Worm (Caenorhabditis elegans) whole organism, L2 larva: Measurements from ENCODE around the gene ZK673.5.

ENCODE experiments used
- C34F6.9 ChIP-seq: fragments of 150-350 bp; optimal IDR thresholded peaks from 2 replicates; lab custom pipeline; 2014; ENCODE audit warnings: missing biosample characterization, missing genetic modification characterization
- F13H6.1 ChIP-seq: sonication (generic microtip); optimal IDR thresholded peaks from 2 replicates; lab custom pipeline; 2016; ENCODE audit warnings: missing genetic modification characterization, missing compliant biosample characterization
- R02D3.7 ChIP-seq: fragments of 150-350 bp; optimal IDR thresholded peaks from 2 replicates; lab custom pipeline; 2014; ENCODE audit warnings: missing biosample characterization, missing genetic modification characterization
- Y55F3AM.14 ChIP-seq: fragments of 200-800 bp; sonication (Bioruptor generic); optimal IDR thresholded peaks from 2 replicates; lab custom pipeline; 2018; ENCODE audit warnings: mild to moderate bottlenecking, missing genetic modification characterization, missing compliant biosample characterization
- ZK546.5 ChIP-seq: sonication (generic microtip); optimal IDR thresholded peaks from 2 replicates; lab custom pipeline; 2017; ENCODE audit warnings: missing biosample characterization, missing genetic modification characterization
- alr-1 ChIP-seq: fragments of 150-350 bp; optimal IDR thresholded peaks from 2 replicates; lab custom pipeline; 2014; ENCODE audit warnings: missing biosample characterization, missing genetic modification characterization
- ama-1 ChIP-seq: fragments of 150-350 bp; optimal IDR thresholded peaks from 2 replicates; lab custom pipeline; 2018; ENCODE audit warnings: inconsistent platforms
- ceh-16 ChIP-seq: fragments of 150-350 bp; optimal IDR thresholded peaks from 2 replicates; lab custom pipeline; 2014; ENCODE audit warnings: missing biosample characterization, missing genetic modification characterization
- ceh-82 ChIP-seq: fragments of 150-350 bp; optimal IDR thresholded peaks from 2 replicates; lab custom pipeline; 2014; ENCODE audit warnings: missing biosample characterization, missing genetic modification characterization
- crh-2 ChIP-seq: sonication (generic microtip); optimal IDR thresholded peaks from 2 replicates; lab custom pipeline; 2017; ENCODE audit warnings: missing biosample characterization, missing genetic modification characterization
- dmd-4 ChIP-seq: sonication (generic microtip); optimal IDR thresholded peaks from 2 replicates; lab custom pipeline; 2017; ENCODE audit warnings: missing biosample characterization, missing genetic modification characterization
- elt-1 ChIP-seq: fragments of 150-350 bp; optimal IDR thresholded peaks from 2 replicates; lab custom pipeline; 2014; ENCODE audit warnings: missing biosample characterization, missing genetic modification characterization
- elt-3 ChIP-seq: sonication (generic microtip); optimal IDR thresholded peaks from 2 replicates; lab custom pipeline; 2017; ENCODE audit warnings: missing biosample characterization, missing genetic modification characterization
- gmeb-1 ChIP-seq: fragments of 150-350 bp; optimal IDR thresholded peaks from 2 replicates; lab custom pipeline; 2014; ENCODE audit warnings: missing biosample characterization, missing genetic modification characterization
- lin-11 ChIP-seq: fragments of 150-350 bp; sonication (generic microtip); optimal IDR thresholded peaks from 2 replicates; lab custom pipeline; 2014; ENCODE audit warnings: missing biosample characterization, missing genetic modification characterization, inconsistent platforms, mixed read lengths
- lin-13 ChIP-seq: fragments of 150-350 bp; optimal IDR thresholded peaks from 2 replicates; lab custom pipeline; 2014; ENCODE audit warnings: missing biosample characterization, missing genetic modification reagents, missing genetic modification characterization
- lin-39 ChIP-seq: fragments of 150-350 bp; optimal IDR thresholded peaks from 2 replicates; lab custom pipeline; 2014; ENCODE audit warnings: missing biosample characterization, missing genetic modification reagents, missing genetic modification characterization
- lsy-2 ChIP-seq, 2 experiments: fragments of 150-350 bp in 1 of 2; sonication (generic microtip) in 1 of 2; optimal IDR thresholded peaks; 2 replicates each; lab custom pipeline; 2014 to 2017; ENCODE audit warnings: missing biosample characterization in 2 of 2, missing genetic modification characterization in 2 of 2
- mbf-1 ChIP-seq: sonication (generic microtip); optimal IDR thresholded peaks from 2 replicates; lab custom pipeline; 2017; ENCODE audit warnings: missing biosample characterization, missing genetic modification characterization
- mdl-1 ChIP-seq, 2 experiments: fragments of 150-350 bp in 1 of 2; sonication (generic microtip) in 1 of 2; optimal IDR thresholded peaks; 2 replicates each; lab custom pipeline; 2017; ENCODE audit warnings: missing biosample characterization in 2 of 2, missing genetic modification characterization in 2 of 2
- nhr-10 ChIP-seq: sonication (generic microtip); optimal IDR thresholded peaks from 2 replicates; lab custom pipeline; 2017; ENCODE audit warnings: missing biosample characterization, missing genetic modification characterization
- nhr-11 ChIP-seq: fragments of 150-350 bp; optimal IDR thresholded peaks from 2 replicates; lab custom pipeline; 2014; ENCODE audit warnings: missing biosample characterization, missing genetic modification characterization
- nhr-12 ChIP-seq: fragments of 150-350 bp; optimal IDR thresholded peaks from 2 replicates; lab custom pipeline; 2014; ENCODE audit warnings: missing biosample characterization, missing genetic modification characterization
- nhr-237 ChIP-seq: fragments of 150-350 bp; optimal IDR thresholded peaks from 2 replicates; lab custom pipeline; 2014; ENCODE audit warnings: missing biosample characterization, missing genetic modification characterization
- nhr-25 ChIP-seq: fragments of 150-350 bp; sonication (generic microtip); optimal IDR thresholded peaks from 3 replicates; lab custom pipeline; 2014; ENCODE audit warnings: missing biosample characterization, missing genetic modification characterization
- nhr-6 ChIP-seq: fragments of 150-350 bp; optimal IDR thresholded peaks from 2 replicates; lab custom pipeline; 2014; ENCODE audit warnings: missing biosample characterization, missing genetic modification characterization
- nhr-77 ChIP-seq: fragments of 150-350 bp; optimal IDR thresholded peaks from 2 replicates; lab custom pipeline; 2014; ENCODE audit warnings: missing biosample characterization, missing genetic modification characterization
- sem-4 ChIP-seq: fragments of 150-350 bp; optimal IDR thresholded peaks from 2 replicates; lab custom pipeline; 2014; ENCODE audit warnings: missing biosample characterization, missing genetic modification reagents, missing genetic modification characterization
- skn-1 ChIP-seq: sonication (generic microtip); optimal IDR thresholded peaks from 2 replicates; lab custom pipeline; 2017; ENCODE audit warnings: missing biosample characterization, missing genetic modification characterization
- sma-9 ChIP-seq, 2 experiments: fragments of 150-350 bp in 1 of 2; sonication (generic microtip) in 1 of 2; optimal IDR thresholded peaks; 2 replicates each; lab custom pipeline; 2014 to 2016; ENCODE audit warnings: missing genetic modification characterization in 2 of 2, mild to moderate bottlenecking in 1 of 2, missing biosample characterization in 1 of 2, missing compliant biosample characterization in 1 of 2, missing genetic modification reagents in 1 of 2, moderate library complexity in 1 of 2
- snpc-4 ChIP-seq: fragments of 150-350 bp; optimal IDR thresholded peaks from 2 replicates; lab custom pipeline; 2014; ENCODE audit warnings: missing biosample characterization, missing genetic modification characterization
- unc-55 ChIP-seq: fragments of 150-350 bp; sonication (generic microtip); optimal IDR thresholded peaks from 3 replicates; lab custom pipeline; 2014; ENCODE audit warnings: missing biosample characterization, missing genetic modification reagents, missing genetic modification characterization
- unc-62 ChIP-seq: fragments of 150-350 bp; optimal IDR thresholded peaks from 2 replicates; lab custom pipeline; 2014; ENCODE audit warnings: missing biosample characterization, missing genetic modification reagents, missing genetic modification characterization
- ztf-1 ChIP-seq: fragments of 200-800 bp; sonication (Bioruptor generic); conservative IDR thresholded peaks from 2 replicates; pipeline ENCODE4 v1.3.6; 2022; ENCODE audit warnings: missing genetic modification characterization, missing compliant biosample characterization
- ztf-11 ChIP-seq: sonication (generic microtip); optimal IDR thresholded peaks from 2 replicates; lab custom pipeline; 2017; ENCODE audit warnings: missing biosample characterization, missing genetic modification characterization
- ztf-4 ChIP-seq: fragments of 150-350 bp; optimal IDR thresholded peaks from 2 replicates; lab custom pipeline; 2014; ENCODE audit warnings: missing biosample characterization, missing genetic modification characterization

ZK673.5 gene

DNA sequence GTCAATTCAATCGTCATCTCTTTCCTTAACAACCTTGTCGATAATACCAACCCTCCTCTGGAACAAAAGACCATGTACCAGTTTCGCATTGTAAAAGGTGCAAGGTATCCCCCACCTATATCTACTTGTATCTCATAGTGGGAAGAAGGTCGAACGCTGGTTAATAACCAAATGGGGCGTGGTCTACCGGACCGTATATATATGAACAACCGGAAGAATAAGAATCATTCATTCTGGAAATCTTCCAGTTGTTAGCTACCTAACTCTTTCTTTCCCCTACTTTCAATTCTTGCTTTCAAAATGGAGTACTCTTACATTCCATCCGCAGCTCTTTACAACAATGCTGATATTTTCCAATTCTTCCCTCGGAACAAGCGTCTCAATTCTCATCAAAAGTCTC, at the start of gene ZK673.5:
Gene ZK673.5 (plus strand): TSS at position 301 of the 400 bp plus-strand sequence.
- TF ChIP-seq ztf-1, result no peak
- TF ChIP-seq lsy-2 (tag; optimal IDR thresholded peaks at IDR 0.05; lab: Kevin White, UChicago), result no peak
- TF ChIP-seq elt-1, result no peak
- TF ChIP-seq ceh-82 (tag; lab: Kevin White, UChicago), result no peak
- no peak for TF ChIP-seq nhr-237 (tag; lab: Kevin White, UChicago)

DNA sequence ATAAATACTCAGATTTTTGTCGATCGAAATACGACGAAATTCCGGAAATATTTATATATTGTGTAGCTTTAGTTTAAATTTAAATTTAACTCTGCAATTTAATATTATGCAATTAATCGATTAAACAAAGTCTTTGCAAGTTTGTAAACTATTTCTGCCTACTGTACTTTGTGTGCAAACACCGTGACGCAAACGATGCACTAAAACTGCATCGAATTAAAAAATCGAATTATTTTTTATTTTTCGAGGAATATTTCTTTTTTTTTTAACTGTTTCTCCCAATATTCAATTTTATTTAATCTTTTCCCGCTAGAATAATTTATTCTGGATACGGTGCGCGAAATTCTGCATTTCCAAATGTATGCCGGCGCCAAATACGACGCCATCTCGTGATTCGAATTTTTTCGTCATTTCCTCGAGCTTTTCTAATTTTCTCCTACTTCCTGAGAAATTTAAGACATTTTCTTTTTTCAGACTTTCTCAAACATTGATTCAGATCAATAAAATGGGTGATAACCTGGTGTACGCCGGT, 44.9 kb upstream of the ZK673.5 start, which contains the start of gene eif-2A:
Gene eif-2A (plus strand): TSS at position 469 of the 532 bp plus-strand sequence.
- TF ChIP-seq C34F6.9 (peak; percentile 16), gmeb-1 (peak; percentile 20), nhr-25 (tag; lab: Kevin White, UChicago) (no peak), lin-13 (GFP tag; lab: Kevin White, UChicago) (peak; percentile 16), lsy-2 (tag; optimal IDR thresholded peaks at IDR 0.05; lab: Kevin White, UChicago) (peak; percentile 28 to 93), unc-62 (GFP tag; lab: Kevin White, UChicago) (no peak), R02D3.7 (tag; lab: Kevin White, UChicago) (no peak), unc-55 (peak; percentile 27), snpc-4 (tag; lab: Kevin White, UChicago) (no peak), elt-1 (no peak), nhr-77 (no peak), nhr-11 (tag; lab: Kevin White, UChicago) (no peak), dmd-4 (tag; lab: Kevin White, UChicago) (no peak)

DNA sequence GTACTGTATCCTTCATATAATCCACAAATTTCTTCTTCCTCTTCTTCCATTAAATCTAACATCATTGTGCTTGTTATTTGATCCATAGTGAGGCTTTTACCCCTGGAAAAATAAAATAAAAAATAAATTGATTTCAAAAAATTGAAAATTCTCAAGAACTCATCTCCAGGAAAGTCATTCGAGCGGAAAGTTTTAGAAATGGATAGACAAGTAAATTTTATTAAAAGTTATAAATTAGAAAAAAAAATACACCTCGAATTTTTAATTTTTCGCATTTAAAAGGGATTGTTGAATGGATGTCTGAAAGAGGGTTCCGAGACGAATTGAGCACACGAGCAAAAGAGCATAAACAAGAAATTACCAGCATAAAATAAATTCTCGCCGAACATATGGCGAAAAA, 39.4 kb upstream of the ZK673.5 start, which contains the start of gene frpr-21:
Gene frpr-21 (minus strand): TSS at position 101 of the 400 bp plus-strand sequence.
- TF ChIP-seq nhr-237 (tag; lab: Kevin White, UChicago), result no peak
- TF ChIP-seq snpc-4 (tag; lab: Kevin White, UChicago), result no peak
- no peak for TF ChIP-seq lin-11 (tag; lab: Kevin White, UChicago)
- no peak for TF ChIP-seq alr-1
- TF ChIP-seq ztf-11 (tag; lab: Kevin White, UChicago), result no peak
- no peak for TF ChIP-seq gmeb-1

DNA sequence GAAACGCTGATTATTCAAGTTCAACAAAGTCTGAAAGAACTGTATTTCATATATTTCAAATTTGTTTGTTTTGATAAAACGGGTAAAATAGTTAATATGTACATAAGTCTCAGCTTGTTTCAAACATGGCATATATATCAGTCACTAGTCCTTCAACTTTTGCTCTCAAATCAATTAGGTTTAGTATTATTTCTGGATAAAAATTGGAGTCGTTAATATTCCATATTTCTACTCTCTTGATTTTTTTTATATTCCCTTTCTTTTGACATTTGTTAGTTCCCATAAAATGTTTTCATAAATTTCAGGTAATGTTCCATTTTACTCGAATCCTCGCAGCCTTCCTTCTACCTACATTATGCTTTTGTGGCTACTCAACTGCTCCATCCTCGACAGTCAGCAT, 25.5 kb upstream of the ZK673.5 start, which contains the start of gene cut-4:
Gene cut-4 (plus strand): TSS at position 301 of the 400 bp plus-strand sequence.
- no peak for TF ChIP-seq ztf-11 (tag; lab: Kevin White, UChicago)
- TF ChIP-seq skn-1 (tag; lab: Kevin White, UChicago), result no peak
- no peak for TF ChIP-seq elt-3
- no peak for TF ChIP-seq mdl-1 (tag; optimal IDR thresholded peaks at IDR 0.05; lab: Kevin White, UChicago)
- TF ChIP-seq Y55F3AM.14 (GFP tag; lab: Kevin White, UChicago), result no peak
- TF ChIP-seq snpc-4 (tag; lab: Kevin White, UChicago), result no peak
- TF ChIP-seq dmd-4 (tag; lab: Kevin White, UChicago), result no peak
- no peak for TF ChIP-seq ZK546.5 (tag; lab: Kevin White, UChicago)
- no peak for TF ChIP-seq ztf-1
- no peak for TF ChIP-seq ztf-4 (tag; lab: Kevin White, UChicago)
- TF ChIP-seq sem-4 (tag; lab: Kevin White, UChicago), result no peak

DNA sequence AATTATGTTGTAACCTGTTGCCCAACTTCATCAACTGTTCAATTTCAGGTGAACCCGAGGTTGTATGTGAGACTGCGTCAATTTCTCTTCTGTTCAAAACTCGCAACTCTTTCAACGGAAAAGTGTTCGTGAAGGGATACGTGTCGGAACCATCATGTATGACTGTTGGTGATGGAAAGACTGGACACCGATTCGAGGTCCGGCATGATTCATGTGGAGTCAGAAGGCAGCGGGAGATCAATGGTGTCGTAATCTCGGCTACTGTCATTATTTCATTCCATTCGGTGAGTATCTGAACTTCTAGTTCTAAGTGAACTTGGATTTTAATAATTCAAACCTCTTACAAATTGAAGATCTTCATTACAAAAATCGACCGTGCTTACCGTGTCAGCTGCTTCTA, 23.5 kb upstream of the ZK673.5 start:
- no peak for TF ChIP-seq ztf-1

DNA sequence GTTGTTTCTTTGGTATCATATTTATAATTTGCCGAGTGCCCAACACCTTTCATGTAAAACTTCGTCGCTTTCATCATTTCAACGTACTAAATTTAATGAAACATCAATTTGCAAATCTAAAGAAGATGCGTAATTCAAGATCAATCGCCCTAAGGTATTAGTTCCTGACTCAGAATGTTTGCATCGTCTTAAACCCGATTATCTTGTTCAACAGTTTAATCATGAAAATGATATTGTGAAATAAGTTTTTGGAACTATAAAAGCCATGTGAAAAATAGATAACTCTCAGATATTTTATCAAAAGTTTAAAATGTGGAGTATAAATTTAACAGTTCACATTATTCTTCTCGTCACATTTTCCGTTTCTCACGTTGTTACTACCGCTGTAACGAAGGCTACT, 21.3 kb upstream of the ZK673.5 start, which contains the start of gene E04D5.4:
Gene E04D5.4 (plus strand): TSS at position 301 of the 400 bp plus-strand sequence.
- TF ChIP-seq nhr-12, result no peak
- no peak for TF ChIP-seq Y55F3AM.14 (GFP tag; lab: Kevin White, UChicago)
- no peak for TF ChIP-seq ama-1 (lab: Kevin White, UChicago)
- no peak for TF ChIP-seq F13H6.1
- no peak for TF ChIP-seq sma-9 (GFP tag; optimal IDR thresholded peaks at IDR 0.05; lab: Kevin White, UChicago)
- TF ChIP-seq sma-9 (tag; optimal IDR thresholded peaks at IDR 0.05; lab: Kevin White, UChicago), result no peak
- no peak for TF ChIP-seq gmeb-1
- TF ChIP-seq ceh-16 (tag; lab: Kevin White, UChicago), result no peak
- TF ChIP-seq crh-2 (tag; lab: Kevin White, UChicago), result no peak
- TF ChIP-seq nhr-6, result no peak
- TF ChIP-seq nhr-11 (tag; lab: Kevin White, UChicago), result no peak
- TF ChIP-seq mbf-1 (tag; lab: Kevin White, UChicago), result no peak
- no peak for TF ChIP-seq nhr-10 (tag; lab: Kevin White, UChicago)
- no peak for TF ChIP-seq lin-39 (tag; lab: Kevin White, UChicago)
- TF ChIP-seq lin-11 (tag; lab: Kevin White, UChicago), result no peak
- TF ChIP-seq, all 48 proteins: peak for 0
